Worm (Caenorhabditis elegans) whole organism, L4 larva: ENCODE data around the gene C18E9.8.

ENCODE experiments used
- aly-2 ChIP-seq: sonication (generic microtip); optimal IDR thresholded peaks from 2 replicates; lab custom pipeline; 2018; ENCODE audit warnings: missing biosample characterization, missing genetic modification characterization
- cey-2 ChIP-seq: sonication (generic microtip); optimal IDR thresholded peaks from 3 replicates; lab custom pipeline; 2017; ENCODE audit warnings: missing genetic modification characterization, mild to moderate bottlenecking, missing compliant biosample characterization, antibody characterized with exemption, borderline replicate concordance; ENCODE audit not compliant: insufficient read depth
- pha-4 ChIP-seq, 2 experiments: fragments of 150-350 bp in 1 of 2; fragments of 200-800 bp in 1 of 2; sonication (Bioruptor generic) in 1 of 2; IDR thresholded peaks in 1 of 2; optimal IDR thresholded peaks in 1 of 2; 2 replicates each; pipeline versions ENCODE4 v1.3.6 to Lab custom; 2014 to 2022; ENCODE audit warnings: missing genetic modification characterization in 2 of 2, missing genetic modification reagents in 2 of 2, missing biosample characterization in 1 of 2, missing compliant biosample characterization in 1 of 2

- TF ChIP-seq cey-2 (tag; lab: Kevin White, UChicago) (no peak), aly-2 (tag; lab: Kevin White, UChicago) (no peak), pha-4 (GFP tag; IDR thresholded peaks at IDR 0.05; lab: Robert Waterston, UW) (no peak), pha-4 (tag; optimal IDR thresholded peaks at IDR 0.05; lab: Kevin White, UChicago) (no peak)
These were observed 34.2 kb downstream of the C18E9.8 start for ce11 chrII:8953703-8954102.
